Worm (Caenorhabditis elegans) whole organism, L3 larva: ENCODE data around the gene ZK512.4.

Experiments used
- R02D3.7 ChIP-seq: fragments of 150-350 bp; optimal IDR thresholded peaks from 2 replicates; lab custom pipeline; 2014; ENCODE audit warnings: missing biosample characterization, missing genetic modification characterization
- ceh-28 ChIP-seq: fragments of 150-350 bp; optimal IDR thresholded peaks from 2 replicates; lab custom pipeline; 2014; ENCODE audit warnings: missing biosample characterization, missing genetic modification reagents, missing genetic modification characterization
- daf-12 ChIP-seq: fragments of 150-350 bp; optimal IDR thresholded peaks from 2 replicates; lab custom pipeline; 2014; ENCODE audit warnings: missing biosample characterization, missing genetic modification reagents, missing genetic modification characterization
- egl-5 ChIP-seq: fragments of 150-350 bp; optimal IDR thresholded peaks from 2 replicates; lab custom pipeline; 2017; ENCODE audit warnings: missing biosample characterization, missing genetic modification reagents, missing genetic modification characterization, inconsistent platforms
- elt-3 ChIP-seq, 3 experiments: fragments of 150-350 bp in 1 of 3; sonication (generic microtip) in 2 of 3; optimal IDR thresholded peaks; 2 replicates in 2 of 3; 4 replicates in 1 of 3; lab custom pipeline; 2014 to 2017; ENCODE audit warnings: missing biosample characterization in 3 of 3, missing genetic modification characterization in 3 of 3
- fkh-10 ChIP-seq: sonication (generic microtip); optimal IDR thresholded peaks from 2 replicates; lab custom pipeline; 2017; ENCODE audit warnings: missing biosample characterization, missing genetic modification reagents, missing genetic modification characterization
- fos-1 ChIP-seq: fragments of 150-350 bp; optimal IDR thresholded peaks from 2 replicates; lab custom pipeline; 2014; ENCODE audit warnings: missing biosample characterization, missing genetic modification characterization
- lin-15B ChIP-seq: fragments of 150-350 bp; optimal IDR thresholded peaks from 2 replicates; lab custom pipeline; 2014; ENCODE audit warnings: missing biosample characterization, missing genetic modification characterization
- lin-39 ChIP-seq: fragments of 150-350 bp; optimal IDR thresholded peaks from 2 replicates; lab custom pipeline; 2018; ENCODE audit warnings: missing biosample characterization, missing genetic modification reagents, missing genetic modification characterization
- lsy-12 ChIP-seq: sonication (generic microtip); optimal IDR thresholded peaks from 2 replicates; lab custom pipeline; 2016; ENCODE audit warnings: mild to moderate bottlenecking, missing genetic modification characterization, missing compliant biosample characterization
- mml-1 ChIP-seq: fragments of 150-350 bp; sonication (generic microtip); optimal IDR thresholded peaks from 3 replicates; lab custom pipeline; 2014; ENCODE audit warnings: missing biosample characterization, missing genetic modification characterization
- nfya-1 ChIP-seq: sonication (generic microtip); optimal IDR thresholded peaks from 2 replicates; lab custom pipeline; 2017; ENCODE audit warnings: missing genetic modification characterization, mild to moderate bottlenecking, missing compliant biosample characterization, antibody characterized with exemption, moderate library complexity; ENCODE audit not compliant: insufficient read depth
- nhr-25 ChIP-seq: sonication (generic microtip); optimal IDR thresholded peaks from 2 replicates; lab custom pipeline; 2017; ENCODE audit warnings: missing biosample characterization, missing genetic modification characterization
- nhr-67 ChIP-seq: fragments of 150-350 bp; optimal IDR thresholded peaks from 2 replicates; lab custom pipeline; 2014; ENCODE audit warnings: missing biosample characterization, missing genetic modification characterization
- nhr-77 ChIP-seq: fragments of 150-350 bp; optimal IDR thresholded peaks from 2 replicates; lab custom pipeline; 2014; ENCODE audit warnings: missing biosample characterization, missing genetic modification characterization
- skn-1 ChIP-seq: fragments of 150-350 bp; optimal IDR thresholded peaks from 2 replicates; lab custom pipeline; 2014; ENCODE audit warnings: missing biosample characterization, missing genetic modification characterization
- snpc-4 ChIP-seq: fragments of 150-350 bp; optimal IDR thresholded peaks from 2 replicates; lab custom pipeline; 2014; ENCODE audit warnings: missing biosample characterization, missing genetic modification characterization
- ztf-11 ChIP-seq: fragments of 150-350 bp; optimal IDR thresholded peaks from 2 replicates; lab custom pipeline; 2014; ENCODE audit warnings: missing biosample characterization, missing genetic modification characterization

Gene ZK512.4

ce11 chrIII:9191091-9191490, 46.0 kb downstream of the ZK512.4 start, which contains the start of gene cls-3:
cls-3 (minus strand) TSS chrIII:9191109.
- no peak for TF ChIP-seq nhr-67
- peak; percentile 13 for TF ChIP-seq skn-1 (tag; lab: Kevin White, UChicago)
- TF ChIP-seq elt-3 (tag; optimal IDR thresholded peaks at IDR 0.05; lab: Kevin White, UChicago), result no peak
- TF ChIP-seq lsy-12 (tag; lab: Kevin White, UChicago), result peak; percentile 7
- no peak for TF ChIP-seq snpc-4 (tag; lab: Kevin White, UChicago)
- TF ChIP-seq fkh-10, result peak; percentile 15
- no peak for TF ChIP-seq ceh-28 (tag; lab: Kevin White, UChicago)
- no peak for TF ChIP-seq daf-12 (tag; lab: Kevin White, UChicago)
- no peak for TF ChIP-seq ztf-11
- peak; percentile 43 for TF ChIP-seq lin-39
- TF ChIP-seq egl-5 (tag; lab: Kevin White, UChicago), result no peak
- peak; percentile 40 for TF ChIP-seq lin-15B (tag; lab: Kevin White, UChicago)
- TF ChIP-seq fos-1 (tag; lab: Kevin White, UChicago), result no peak
- peak; percentile 63 for TF ChIP-seq nfya-1 (tag; lab: Kevin White, UChicago)
- TF ChIP-seq nhr-25 (tag; lab: Kevin White, UChicago), result no peak
- TF ChIP-seq mml-1 (tag; lab: Kevin White, UChicago), result no peak
- no peak for TF ChIP-seq R02D3.7
- no peak for TF ChIP-seq nhr-77 (tag; lab: Kevin White, UChicago)
- TF ChIP-seq, all 47 proteins: peak for 6
